Worm (Caenorhabditis elegans) whole organism, late embryonic: Measurements from ENCODE around the gene cht-5.

Source experiments
- F13H6.1 ChIP-seq: sonication (generic microtip); optimal IDR thresholded peaks from 2 replicates; lab custom pipeline; 2016; ENCODE audit warnings: missing genetic modification characterization, missing compliant biosample characterization
- ahr-1 ChIP-seq: sonication (generic microtip); optimal IDR thresholded peaks from 2 replicates; lab custom pipeline; 2016; ENCODE audit warnings: missing genetic modification characterization, missing compliant biosample characterization
- ama-1 ChIP-seq: fragments of 150-350 bp; optimal IDR thresholded peaks from 2 replicates; lab custom pipeline; 2014
- ceh-9 ChIP-seq: sonication (generic microtip); optimal IDR thresholded peaks from 2 replicates; lab custom pipeline; 2016; ENCODE audit warnings: mild to moderate bottlenecking, missing genetic modification characterization, inconsistent platforms, missing compliant biosample characterization
- dve-1 ChIP-seq: sonication (generic microtip); optimal IDR thresholded peaks from 2 replicates; lab custom pipeline; 2017; ENCODE audit warnings: antibody characterized with exemption, mild to moderate bottlenecking, missing genetic modification characterization, missing compliant biosample characterization
- fax-1 ChIP-seq: sonication (generic microtip); optimal IDR thresholded peaks from 2 replicates; lab custom pipeline; 2016; ENCODE audit warnings: missing genotype, missing genetic modification characterization, missing compliant biosample characterization
- fkh-6 ChIP-seq: sonication (generic microtip); optimal IDR thresholded peaks from 2 replicates; lab custom pipeline; 2016; ENCODE audit warnings: missing genetic modification characterization, missing compliant biosample characterization
- hlh-13 ChIP-seq: fragments of 200-800 bp; sonication (Bioruptor generic); optimal IDR thresholded peaks from 2 replicates; lab custom pipeline; 2018; ENCODE audit warnings: mild to moderate bottlenecking, missing genetic modification characterization, missing compliant biosample characterization
- hlh-30 ChIP-seq: sonication (generic microtip); optimal IDR thresholded peaks from 2 replicates; lab custom pipeline; 2017; ENCODE audit warnings: antibody characterized with exemption, missing genetic modification characterization, missing compliant biosample characterization; ENCODE audit not compliant: insufficient read depth
- nhr-11 ChIP-seq: fragments of 150-350 bp; optimal IDR thresholded peaks from 2 replicates; lab custom pipeline; 2014; ENCODE audit warnings: missing biosample characterization, missing genetic modification characterization
- sox-4 ChIP-seq: sonication (generic microtip); optimal IDR thresholded peaks from 2 replicates; lab custom pipeline; 2017; ENCODE audit warnings: mild to moderate bottlenecking, missing genetic modification characterization, inconsistent platforms, missing compliant biosample characterization
- tbx-7 ChIP-seq: sonication (generic microtip); optimal IDR thresholded peaks from 2 replicates; lab custom pipeline; 2016; ENCODE audit warnings: missing genotype, missing genetic modification characterization, missing compliant biosample characterization
- unc-55 ChIP-seq: sonication (generic microtip); optimal IDR thresholded peaks from 2 replicates; lab custom pipeline; 2017; ENCODE audit warnings: missing biosample characterization, missing genetic modification reagents, missing genetic modification characterization

- TF ChIP-seq tbx-7 (tag; lab: Kevin White, UChicago) = no peak
- TF ChIP-seq ama-1 = no peak
- no peak for TF ChIP-seq sox-4 (tag; lab: Kevin White, UChicago)
- TF ChIP-seq fax-1 = no peak
- TF ChIP-seq unc-55 (GFP tag; lab: Kevin White, UChicago) = no peak
- no peak for TF ChIP-seq nhr-11 (tag; lab: Kevin White, UChicago)
- TF ChIP-seq ceh-9 (tag; lab: Kevin White, UChicago) = no peak
- TF ChIP-seq hlh-30 = no peak
- no peak for TF ChIP-seq ahr-1 (tag; lab: Kevin White, UChicago)
- no peak for TF ChIP-seq fkh-6 (tag; lab: Kevin White, UChicago)
- no peak for TF ChIP-seq hlh-13 (GFP tag; lab: Kevin White, UChicago)
- no peak for TF ChIP-seq dve-1 (tag; lab: Kevin White, UChicago)
- no peak for TF ChIP-seq F13H6.1 (tag; lab: Kevin White, UChicago)
Observed at ce11 chrV:10160954-10161353, 46.5 kb downstream of the cht-5 start, which contains the start of gene C51E3.10.
